Fruit fly (Drosophila melanogaster) whole organism, embryonic: ENCODE data around the gene Ddc.
A peak's percentile ranks its signal among the peaks of the same experiment; 100 is the strongest.

Experiments used
- BEAF-32 ChIP-seq: fragments of 200-800 bp; sonication (Bioruptor generic); optimal IDR thresholded peaks from 3 replicates; lab custom pipeline; 2017; ENCODE audit warnings: missing biosample characterization, missing genetic modification characterization, mild to moderate bottlenecking, moderate library complexity, missing genetic modification reagents
- BtbVII ChIP-seq: fragments of 200-800 bp; sonication (Bioruptor generic); optimal IDR thresholded peaks from 3 replicates; lab custom pipeline; 2017; ENCODE audit warnings: missing biosample characterization, mild to moderate bottlenecking, missing genetic modification characterization
- CG10565 ChIP-seq: fragments of 200-800 bp; sonication (Bioruptor generic); optimal IDR thresholded peaks from 3 replicates; lab custom pipeline; 2016; ENCODE audit warnings: missing biosample characterization, mild to moderate bottlenecking, missing genetic modification characterization
- CG11560 ChIP-seq: fragments of 200-800 bp; sonication (Bioruptor generic); IDR thresholded peaks from 3 replicates; pipeline ENCODE4 v1.3.6; 2022; ENCODE audit warnings: missing biosample characterization, missing genetic modification characterization
- CG1603 ChIP-seq: fragments of 200-800 bp; sonication (Bioruptor generic); optimal IDR thresholded peaks from 2 replicates; lab custom pipeline; 2019; ENCODE audit warnings: missing biosample characterization, mild to moderate bottlenecking, missing genetic modification characterization, moderate library complexity
- CG17328 ChIP-seq: fragments of 200-800 bp; sonication (Bioruptor generic); IDR thresholded peaks from 2 replicates; pipeline ENCODE4 v1.3.6; 2022; ENCODE audit warnings: missing biosample characterization, missing genetic modification characterization
- CG17385 ChIP-seq: fragments of 200-800 bp; sonication (Bioruptor generic); optimal IDR thresholded peaks from 3 replicates; lab custom pipeline; 2018; ENCODE audit warnings: missing biosample characterization, mild to moderate bottlenecking, missing genetic modification characterization
- CG2129 ChIP-seq: fragments of 200-800 bp; sonication (Bioruptor generic); IDR thresholded peaks from 2 replicates; pipeline ENCODE4 v1.3.6; 2022; ENCODE audit warnings: missing biosample characterization, missing genetic modification characterization; ENCODE audit not compliant: partially characterized antibody
- CG31388 ChIP-seq: fragments of 200-800 bp; sonication (Bioruptor generic); optimal IDR thresholded peaks from 2 replicates; lab custom pipeline; 2016; ENCODE audit warnings: missing biosample characterization, missing genetic modification characterization
- CG34422 ChIP-seq: fragments of 200-800 bp; sonication (Bioruptor generic); IDR thresholded peaks from 3 replicates; pipeline ENCODE4 v1.3.6; 2022; ENCODE audit warnings: missing biosample characterization, missing genetic modification characterization
- CG42726 ChIP-seq: fragments of 200-800 bp; sonication (Bioruptor generic); IDR thresholded peaks from 2 replicates; pipeline ENCODE4 v1.3.6; 2022; ENCODE audit warnings: missing biosample characterization, missing genetic modification characterization; ENCODE audit not compliant: partially characterized antibody
- CG4707 ChIP-seq: fragments of 200-800 bp; sonication (Bioruptor generic); optimal IDR thresholded peaks from 2 replicates; lab custom pipeline; 2018; ENCODE audit warnings: missing biosample characterization, mild to moderate bottlenecking, missing genetic modification characterization, moderate library complexity
- CG6254 ChIP-seq: fragments of 200-800 bp; sonication (Bioruptor generic); optimal IDR thresholded peaks from 3 replicates; lab custom pipeline; 2017; ENCODE audit warnings: mild to moderate bottlenecking, missing biosample characterization, missing genetic modification reagents, missing genetic modification characterization
- CG6689 ChIP-seq: fragments of 200-800 bp; sonication (Bioruptor generic); IDR thresholded peaks from 2 replicates; pipeline ENCODE4 v1.3.6; 2022; ENCODE audit warnings: missing biosample characterization, missing genetic modification characterization
- CG7556 ChIP-seq: fragments of 200-800 bp; sonication (Bioruptor generic); optimal IDR thresholded peaks from 2 replicates; lab custom pipeline; 2017; ENCODE audit warnings: missing biosample characterization, mild to moderate bottlenecking, missing genetic modification characterization
- CG9817 ChIP-seq: fragments of 200-800 bp; sonication (Bioruptor generic); optimal IDR thresholded peaks from 2 replicates; lab custom pipeline; 2018; ENCODE audit warnings: missing biosample characterization, mild to moderate bottlenecking, missing genetic modification characterization, moderate library complexity
- CG9876 ChIP-seq: fragments of 200-800 bp; sonication (Bioruptor generic); optimal IDR thresholded peaks from 2 replicates; lab custom pipeline; 2016; ENCODE audit warnings: missing biosample characterization, missing genetic modification characterization
- Doc3 ChIP-seq: fragments of 200-800 bp; sonication (Bioruptor generic); IDR thresholded peaks from 3 replicates; pipeline ENCODE4 v1.3.6; 2022; ENCODE audit warnings: missing biosample characterization, missing genetic modification characterization; ENCODE audit not compliant: partially characterized antibody
- Drgx ChIP-seq: fragments of 200-800 bp; sonication (Bioruptor generic); IDR thresholded peaks from 2 replicates; pipeline ENCODE4 v1.3.6; 2022; ENCODE audit warnings: missing biosample characterization, missing genetic modification characterization
- E2f2 ChIP-seq: fragments of 200-800 bp; sonication (Bioruptor generic); IDR thresholded peaks from 2 replicates; pipeline ENCODE4 v1.3.6; 2022; ENCODE audit warnings: missing biosample characterization, missing genetic modification characterization
- H15 ChIP-seq: fragments of 200-800 bp; sonication (Bioruptor generic); IDR thresholded peaks from 3 replicates; pipeline ENCODE4 v1.3.6; 2022; ENCODE audit warnings: missing biosample characterization, missing genetic modification characterization
- Hmr ChIP-seq: fragments of 200-800 bp; sonication (Bioruptor generic); optimal IDR thresholded peaks from 3 replicates; lab custom pipeline; 2017; ENCODE audit warnings: mild to moderate bottlenecking, missing biosample characterization, missing genetic modification reagents, missing genetic modification characterization
- Neu2 ChIP-seq: fragments of 200-800 bp; sonication (Bioruptor generic); optimal IDR thresholded peaks from 3 replicates; lab custom pipeline; 2016; ENCODE audit warnings: missing biosample characterization, missing genetic modification characterization, borderline replicate concordance
- Nf-YC ChIP-seq: fragments of 200-800 bp; optimal IDR thresholded peaks from 3 replicates; lab custom pipeline; 2019; ENCODE audit warnings: missing biosample characterization, mild to moderate bottlenecking, missing genetic modification characterization, moderate library complexity
- Side ChIP-seq: fragments of 200-800 bp; sonication (Bioruptor generic); optimal IDR thresholded peaks from 2 replicates; lab custom pipeline; 2016; ENCODE audit warnings: missing biosample characterization, missing genetic modification characterization
- ase ChIP-seq: fragments of 200-800 bp; sonication (Bioruptor generic); IDR thresholded peaks from 3 replicates; pipeline ENCODE4 v1.3.6; 2022; ENCODE audit warnings: missing biosample characterization, missing genetic modification characterization
- ash1 ChIP-seq: fragments of 200-800 bp; sonication (Bioruptor generic); optimal IDR thresholded peaks from 2 replicates; lab custom pipeline; 2018; ENCODE audit warnings: missing biosample characterization, mild to moderate bottlenecking, missing genetic modification characterization
- en ChIP-seq: fragments of 200-800 bp; sonication (Bioruptor generic); optimal IDR thresholded peaks from 2 replicates; lab custom pipeline; 2016; ENCODE audit warnings: missing biosample characterization, missing genetic modification characterization
- exex ChIP-seq: fragments of 200-800 bp; sonication (Bioruptor generic); optimal IDR thresholded peaks from 4 replicates; lab custom pipeline; 2018; ENCODE audit warnings: missing biosample characterization, mild to moderate bottlenecking, missing genetic modification characterization, moderate library complexity
- gce ChIP-seq: fragments of 200-800 bp; sonication (Bioruptor generic); IDR thresholded peaks from 3 replicates; pipeline ENCODE4 v1.3.6; 2022; ENCODE audit warnings: missing biosample characterization, missing genetic modification characterization
- gcm ChIP-seq: fragments of 200-800 bp; sonication (Bioruptor generic); optimal IDR thresholded peaks from 2 replicates; lab custom pipeline; 2019; ENCODE audit warnings: missing biosample characterization, mild to moderate bottlenecking, missing genetic modification characterization, moderate library complexity
- grau ChIP-seq: fragments of 200-800 bp; optimal IDR thresholded peaks from 3 replicates; lab custom pipeline; 2019; ENCODE audit warnings: missing biosample characterization, mild to moderate bottlenecking, missing genetic modification characterization, moderate library complexity
- kay ChIP-seq: fragments of 200-800 bp; sonication (Bioruptor generic); optimal IDR thresholded peaks from 2 replicates; lab custom pipeline; 2016; ENCODE audit warnings: missing biosample characterization, missing genetic modification characterization
- kni ChIP-seq: fragments of 200-800 bp; sonication (Bioruptor generic); optimal IDR thresholded peaks from 3 replicates; lab custom pipeline; 2017; ENCODE audit warnings: mild to moderate bottlenecking, missing biosample characterization, missing genetic modification reagents, missing genetic modification characterization
- knrl ChIP-seq: fragments of 200-800 bp; sonication (Bioruptor generic); IDR thresholded peaks from 3 replicates; pipeline ENCODE4 v1.3.6; 2022; ENCODE audit warnings: missing biosample characterization, missing genetic modification characterization; ENCODE audit not compliant: partially characterized antibody
- lmd ChIP-seq: fragments of 200-800 bp; sonication (Bioruptor generic); IDR thresholded peaks from 2 replicates; pipeline ENCODE4 v1.3.6; 2022; ENCODE audit warnings: missing biosample characterization, missing genetic modification characterization
- mirr ChIP-seq: fragments of 200-800 bp; sonication (Bioruptor generic); optimal IDR thresholded peaks from 3 replicates; lab custom pipeline; 2018; ENCODE audit warnings: missing biosample characterization, mild to moderate bottlenecking, missing genetic modification characterization
- onecut ChIP-seq: fragments of 200-800 bp; sonication (Bioruptor generic); IDR thresholded peaks from 2 replicates; pipeline ENCODE4 v1.3.6; 2022; ENCODE audit warnings: missing biosample characterization, missing genetic modification characterization
- pho ChIP-seq: fragments of 200-800 bp; sonication (Bioruptor generic); optimal IDR thresholded peaks from 2 replicates; lab custom pipeline; 2016; ENCODE audit warnings: missing biosample characterization, missing genetic modification characterization
- pros ChIP-seq: fragments of 200-800 bp; sonication (Bioruptor generic); optimal IDR thresholded peaks from 3 replicates; lab custom pipeline; 2019; ENCODE audit warnings: missing biosample characterization, mild to moderate bottlenecking, missing genetic modification characterization, moderate library complexity
- slp2 ChIP-seq: fragments of 200-800 bp; sonication (Bioruptor generic); optimal IDR thresholded peaks from 2 replicates; lab custom pipeline; 2016; ENCODE audit warnings: missing biosample characterization, missing genetic modification characterization
- so ChIP-seq: fragments of 200-800 bp; sonication (Bioruptor generic); IDR thresholded peaks from 3 replicates; pipeline ENCODE4 v1.3.6; 2022; ENCODE audit warnings: missing biosample characterization, missing genetic modification characterization
- sqz ChIP-seq: fragments of 200-800 bp; sonication (Bioruptor generic); optimal IDR thresholded peaks from 3 replicates; lab custom pipeline; 2018; ENCODE audit warnings: missing biosample characterization, mild to moderate bottlenecking, missing genetic modification characterization
- stwl ChIP-seq: fragments of 200-800 bp; sonication (Bioruptor generic); optimal IDR thresholded peaks from 3 replicates; lab custom pipeline; 2018; ENCODE audit warnings: missing biosample characterization, mild to moderate bottlenecking, missing genetic modification characterization, moderate library complexity
- trh ChIP-seq: fragments of 200-800 bp; sonication (Bioruptor generic); optimal IDR thresholded peaks from 2 replicates; lab custom pipeline; 2016; ENCODE audit warnings: missing biosample characterization, missing genetic modification characterization
- unc-4 ChIP-seq: fragments of 200-800 bp; sonication (Bioruptor generic); IDR thresholded peaks from 2 replicates; pipeline ENCODE4 v1.3.6; 2022; ENCODE audit warnings: missing biosample characterization, missing genetic modification characterization; ENCODE audit not compliant: partially characterized antibody
- yki ChIP-seq: fragments of >200 bp; optimal IDR thresholded peaks from 3 replicates; lab custom pipeline; 2018
- zen2 ChIP-seq: fragments of 200-800 bp; sonication (Bioruptor generic); IDR thresholded peaks from 3 replicates; pipeline ENCODE4 v1.3.6; 2022; ENCODE audit warnings: missing biosample characterization, missing genetic modification characterization; ENCODE audit not compliant: partially characterized antibody

Ddc gene

DNA sequence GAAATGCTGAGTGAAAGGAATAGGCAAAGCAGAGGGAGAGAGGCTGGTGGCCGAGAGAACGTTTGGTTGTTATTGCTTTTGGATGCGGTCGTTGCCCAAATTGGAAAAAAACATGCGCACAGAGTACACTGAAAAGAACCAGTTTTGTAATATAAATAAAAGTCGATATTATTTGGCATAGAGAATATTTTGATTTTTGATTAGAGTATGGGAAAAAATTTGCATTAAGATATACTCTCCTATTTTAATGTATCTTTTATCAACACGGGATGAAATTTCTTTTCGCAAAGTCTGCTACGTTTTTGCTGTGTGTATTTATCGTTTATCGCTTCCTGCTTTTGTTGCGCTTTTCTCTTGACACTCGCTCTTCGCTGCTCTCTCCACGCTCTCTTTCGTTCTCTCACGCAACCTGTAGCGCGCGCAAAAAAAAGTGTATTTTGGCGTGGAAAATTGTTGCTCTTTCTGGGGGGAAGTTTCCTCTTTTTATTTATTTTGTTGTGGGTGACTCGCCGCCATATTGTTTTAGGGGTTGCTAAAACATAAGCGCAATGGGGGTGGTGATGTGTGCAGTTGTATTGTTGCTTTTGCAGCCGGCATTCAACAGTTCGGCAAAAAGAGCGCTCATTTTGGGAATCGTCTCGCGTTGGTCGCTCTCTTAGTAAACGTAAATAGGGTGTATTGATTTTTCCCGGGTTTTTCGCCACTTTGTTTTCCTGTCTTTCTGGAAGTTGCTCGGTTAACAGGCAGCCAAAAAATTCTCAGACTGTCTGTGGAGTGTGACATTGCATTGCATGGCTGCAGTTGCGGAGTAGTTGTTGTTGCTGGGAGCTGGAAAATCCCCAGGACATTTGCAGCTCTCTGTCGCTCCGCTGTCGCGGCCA is 45.1 kb upstream of the Ddc start (continued):
- TF ChIP-seq slp2 (peak; percentile 95), CG1603 (tag; lab: Kevin White, UChicago) (peak; percentile 94), ase (GFP tag; lab: Robert Waterston, UW) (peak; percentile 97), Side (peak; percentile 96), BtbVII (peak; percentile 97), stwl (no peak), en (GFP tag; lab: Kevin White, UChicago) (peak; percentile 95), kni (GFP tag; lab: Kevin White, UChicago) (peak; percentile 73), CG2129 (GFP tag; lab: Robert Waterston, UW) (no peak), CG34422 (GFP tag; lab: Robert Waterston, UW) (peak; percentile 99), CG7556 (GFP tag; lab: Kevin White, UChicago) (peak; percentile 96), CG11560 (tag; lab: Robert Waterston, UW) (peak; percentile 77), trh (peak; percentile 90), Neu2 (GFP tag; lab: Kevin White, UChicago) (peak; percentile 83), E2f2 (GFP tag; lab: Robert Waterston, UW) (peak; percentile 83), ash1 (GFP tag; lab: Kevin White, UChicago) (no peak), H15 (GFP tag; lab: Robert Waterston, UW) (peak; percentile 97), zen2 (no peak), CG10565 (peak; percentile 75), CG9817 (tag; lab: Kevin White, UChicago) (peak; percentile 90), grau (peak; percentile 96), pros (peak; percentile 57), unc-4 (GFP tag; lab: Robert Waterston, UW) (0 out of 2 replicates have a peak, but pooled peaks have one; percentile 13), CG4707 (peak; percentile 91), CG17385 (GFP tag; lab: Kevin White, UChicago) (peak; percentile 93), sqz (peak; percentile 98), lmd (GFP tag; lab: Robert Waterston, UW) (peak; percentile 96), Hmr (GFP tag; lab: Kevin White, UChicago) (peak; percentile 97), gcm (GFP tag; lab: Kevin White, UChicago) (peak; percentile 96), CG31388 (peak; percentile 84), gce (GFP tag; lab: Robert Waterston, UW) (peak; percentile 96), Doc3 (no peak), CG6689 (GFP tag; lab: Robert Waterston, UW) (peak; percentile 98), CG42726 (0 out of 2 replicates have a peak, but pooled peaks have one; percentile 15), CG17328 (GFP tag; lab: Robert Waterston, UW) (peak; percentile 98), so (peak; percentile 97), mirr (GFP tag; lab: Kevin White, UChicago) (peak; percentile 53), CG9876 (GFP tag; lab: Kevin White, UChicago) (peak; percentile 77), kay (peak; percentile 97), pho (peak; percentile 94), onecut (GFP tag; lab: Robert Waterston, UW) (peak; percentile 96), BEAF-32 (peak; percentile 11), CG6254 (GFP tag; lab: Kevin White, UChicago) (peak; percentile 95), yki (lab: Kevin White, UChicago) (no peak), exex (peak; percentile 86), knrl (GFP tag; lab: Robert Waterston, UW) (no peak), Drgx (GFP tag; lab: Robert Waterston, UW) (peak; percentile 98), Nf-YC (peak; percentile 86)
